Fruit fly (Drosophila melanogaster) whole organism, embryonic: ENCODE results near the gene CG4452.

Experiments
- ATbp ChIP-seq: fragments of 200-800 bp; sonication (Bioruptor generic); optimal IDR thresholded peaks from 2 replicates; lab custom pipeline; 2017; ENCODE audit warnings: missing biosample characterization, mild to moderate bottlenecking, missing genetic modification characterization, missing genetic modification reagents
- Atf6 ChIP-seq: fragments of 200-800 bp; sonication (Bioruptor generic); IDR thresholded peaks from 2 replicates; pipeline ENCODE4 v1.3.6; 2022; ENCODE audit warnings: missing biosample characterization, missing genetic modification characterization
- CG10321 ChIP-seq: fragments of 200-800 bp; sonication (Bioruptor generic); IDR thresholded peaks from 2 replicates; pipeline ENCODE4 v1.3.6; 2022; ENCODE audit warnings: missing biosample characterization, missing genetic modification characterization
- CG10543 ChIP-seq: fragments of 200-800 bp; sonication (Bioruptor generic); optimal IDR thresholded peaks from 3 replicates; lab custom pipeline; 2017; ENCODE audit warnings: missing biosample characterization, mild to moderate bottlenecking, missing genetic modification characterization, moderate library complexity
- CG10979 ChIP-seq: fragments of 200-800 bp; sonication (Bioruptor generic); optimal IDR thresholded peaks from 2 replicates; lab custom pipeline; 2018; ENCODE audit warnings: missing biosample characterization, mild to moderate bottlenecking, missing genetic modification characterization, moderate library complexity
- CG11398 ChIP-seq: fragments of 200-800 bp; sonication (Bioruptor generic); optimal IDR thresholded peaks from 2 replicates; lab custom pipeline; 2016; ENCODE audit warnings: missing biosample characterization, missing genetic modification characterization
- CG12769 ChIP-seq: fragments of 200-800 bp; sonication (Bioruptor generic); optimal IDR thresholded peaks from 2 replicates; lab custom pipeline; 2019; ENCODE audit warnings: missing biosample characterization, mild to moderate bottlenecking, missing genetic modification characterization, moderate library complexity
- CG13775 ChIP-seq: fragments of 200-800 bp; sonication (Bioruptor generic); optimal IDR thresholded peaks from 3 replicates; lab custom pipeline; 2017; ENCODE audit warnings: missing biosample characterization, mild to moderate bottlenecking, missing genetic modification characterization
- CG16815 ChIP-seq: fragments of 200-800 bp; sonication (Bioruptor generic); optimal IDR thresholded peaks from 3 replicates; lab custom pipeline; 2017; ENCODE audit warnings: missing biosample characterization, mild to moderate bottlenecking, missing genetic modification characterization
- CG16863 ChIP-seq: fragments of 200-800 bp; sonication (Bioruptor generic); optimal IDR thresholded peaks from 3 replicates; lab custom pipeline; 2016; ENCODE audit warnings: missing biosample characterization, missing genetic modification characterization
- CG2120 ChIP-seq: fragments of 200-800 bp; sonication (Bioruptor generic); optimal IDR thresholded peaks from 3 replicates; lab custom pipeline; 2016; ENCODE audit warnings: missing biosample characterization, missing genetic modification characterization
- CG34224 ChIP-seq: fragments of 200-800 bp; sonication (Bioruptor generic); IDR thresholded peaks from 3 replicates; pipeline ENCODE4 v1.3.6; 2022; ENCODE audit warnings: missing biosample characterization, missing genetic modification characterization; ENCODE audit not compliant: partially characterized antibody
- CG43689 ChIP-seq: fragments of 200-800 bp; sonication (Bioruptor generic); IDR thresholded peaks from 2 replicates; pipeline ENCODE4 v1.3.6; 2022; ENCODE audit warnings: missing biosample characterization, missing genetic modification characterization
- CG6689 ChIP-seq: fragments of 200-800 bp; sonication (Bioruptor generic); IDR thresholded peaks from 2 replicates; pipeline ENCODE4 v1.3.6; 2022; ENCODE audit warnings: missing biosample characterization, missing genetic modification characterization
- CG8290 ChIP-seq, 3 experiments: fragments of 200-800 bp; sonication (Bioruptor generic); optimal IDR thresholded peaks; 2 replicates each; lab custom pipeline; 2016 to 2019; ENCODE audit warnings: missing biosample characterization in 3 of 3, missing genetic modification characterization in 3 of 3, mild to moderate bottlenecking in 2 of 3, moderate library complexity in 1 of 3
- CG9817 ChIP-seq: fragments of 200-800 bp; sonication (Bioruptor generic); optimal IDR thresholded peaks from 2 replicates; lab custom pipeline; 2018; ENCODE audit warnings: missing biosample characterization, mild to moderate bottlenecking, missing genetic modification characterization, moderate library complexity
- CG9932 ChIP-seq: fragments of 200-800 bp; sonication (Bioruptor generic); IDR thresholded peaks from 2 replicates; pipeline ENCODE4 v1.3.6; 2022; ENCODE audit warnings: missing biosample characterization, missing genetic modification characterization
- Chrac-16 ChIP-seq: fragments of 200-800 bp; sonication (Bioruptor generic); optimal IDR thresholded peaks from 3 replicates; lab custom pipeline; 2016; ENCODE audit warnings: missing biosample characterization, missing genetic modification characterization
- CoRest ChIP-seq: fragments of 200-800 bp; sonication (Bioruptor generic); optimal IDR thresholded peaks from 3 replicates; lab custom pipeline; 2018; ENCODE audit warnings: missing biosample characterization, mild to moderate bottlenecking, missing genetic modification characterization, moderate library complexity
- Drgx ChIP-seq: fragments of 200-800 bp; sonication (Bioruptor generic); IDR thresholded peaks from 2 replicates; pipeline ENCODE4 v1.3.6; 2022; ENCODE audit warnings: missing biosample characterization, missing genetic modification characterization
- Eip74EF ChIP-seq, 2 experiments: fragments of 200-800 bp in 1 of 2; fragments of >200 bp in 1 of 2; sonication (Bioruptor generic) in 1 of 2; optimal IDR thresholded peaks; 2 replicates each; lab custom pipeline; 2017 to 2019; ENCODE audit warnings: missing biosample characterization in 2 of 2, missing genetic modification characterization in 2 of 2, mild to moderate bottlenecking in 1 of 2, moderate library complexity in 1 of 2
- Ets97D ChIP-seq: fragments of 200-800 bp; sonication (Bioruptor generic); optimal IDR thresholded peaks from 3 replicates; lab custom pipeline; 2016; ENCODE audit warnings: missing biosample characterization, missing genetic modification characterization
- HHEX ChIP-seq: fragments of 200-800 bp; sonication (Bioruptor generic); optimal IDR thresholded peaks from 3 replicates; lab custom pipeline; 2017; ENCODE audit warnings: missing biosample characterization, mild to moderate bottlenecking, missing genetic modification characterization, missing genetic modification reagents
- HLH3B ChIP-seq: fragments of 200-800 bp; sonication (Bioruptor generic); IDR thresholded peaks from 2 replicates; pipeline ENCODE4 v1.3.6; 2022; ENCODE audit warnings: missing biosample characterization, missing genetic modification characterization
- Hey ChIP-seq: fragments of 200-800 bp; sonication (Bioruptor generic); optimal IDR thresholded peaks from 3 replicates; lab custom pipeline; 2018; ENCODE audit warnings: missing biosample characterization, mild to moderate bottlenecking, missing genetic modification characterization
- Optix ChIP-seq: fragments of 200-800 bp; sonication (Bioruptor generic); IDR thresholded peaks from 3 replicates; pipeline ENCODE4 v1.3.6; 2022; ENCODE audit warnings: missing biosample characterization, missing genetic modification characterization
- Ravus ChIP-seq: fragments of 200-800 bp; sonication (Bioruptor generic); IDR thresholded peaks from 2 replicates; pipeline ENCODE4 v1.3.6; 2022; ENCODE audit warnings: missing biosample characterization, missing genetic modification characterization
- Spps ChIP-seq: fragments of 200-800 bp; sonication (Bioruptor generic); optimal IDR thresholded peaks from 2 replicates; lab custom pipeline; 2018; ENCODE audit warnings: missing biosample characterization, mild to moderate bottlenecking, missing genetic modification characterization
- Xbp1 ChIP-seq: fragments of 200-800 bp; sonication (Bioruptor generic); optimal IDR thresholded peaks from 3 replicates; lab custom pipeline; 2016; ENCODE audit warnings: missing biosample characterization, mild to moderate bottlenecking, missing genetic modification characterization
- bigmax ChIP-seq: fragments of 200-800 bp; sonication (Bioruptor generic); optimal IDR thresholded peaks from 2 replicates; lab custom pipeline; 2018; ENCODE audit warnings: missing biosample characterization, mild to moderate bottlenecking, missing genetic modification characterization
- cas ChIP-seq: fragments of 200-800 bp; sonication (Bioruptor generic); IDR thresholded peaks from 2 replicates; pipeline ENCODE4 v1.3.6; 2022; ENCODE audit warnings: missing biosample characterization, missing genetic modification characterization
- crp ChIP-seq, 2 experiments: fragments of 200-800 bp; sonication (Bioruptor generic); optimal IDR thresholded peaks; 2 replicates in 1 of 2; 3 replicates in 1 of 2; lab custom pipeline; 2017; ENCODE audit warnings: missing biosample characterization in 2 of 2, missing genetic modification characterization in 2 of 2, mild to moderate bottlenecking in 1 of 2, moderate library complexity in 1 of 2
- ems ChIP-seq: fragments of 200-800 bp; sonication (Bioruptor generic); optimal IDR thresholded peaks from 3 replicates; lab custom pipeline; 2016; ENCODE audit warnings: missing biosample characterization, missing genetic modification characterization
- en ChIP-seq: fragments of 200-800 bp; sonication (Bioruptor generic); optimal IDR thresholded peaks from 2 replicates; lab custom pipeline; 2016; ENCODE audit warnings: missing biosample characterization, missing genetic modification characterization
- gsb ChIP-seq: fragments of 200-800 bp; sonication (Bioruptor generic); IDR thresholded peaks from 2 replicates; pipeline ENCODE4 v1.3.6; 2022; ENCODE audit warnings: missing biosample characterization, missing genetic modification characterization
- her ChIP-seq: fragments of 200-800 bp; sonication (Bioruptor generic); optimal IDR thresholded peaks from 2 replicates; lab custom pipeline; 2016; ENCODE audit warnings: missing biosample characterization, missing genetic modification characterization
- jigr1 ChIP-seq: fragments of 200-800 bp; sonication (Bioruptor generic); IDR thresholded peaks from 3 replicates; pipeline ENCODE4 v1.3.6; 2022; ENCODE audit warnings: missing biosample characterization, missing genetic modification characterization
- kay ChIP-seq: fragments of 200-800 bp; sonication (Bioruptor generic); optimal IDR thresholded peaks from 2 replicates; lab custom pipeline; 2016; ENCODE audit warnings: missing biosample characterization, missing genetic modification characterization
- ken ChIP-seq: fragments of 200-800 bp; sonication (Bioruptor generic); IDR thresholded peaks from 3 replicates; pipeline ENCODE4 v1.3.6; 2022; ENCODE audit warnings: missing biosample characterization, missing genetic modification characterization
- lab ChIP-seq: fragments of 200-800 bp; sonication (Bioruptor generic); optimal IDR thresholded peaks from 3 replicates; lab custom pipeline; 2017; ENCODE audit warnings: missing biosample characterization, missing genetic modification characterization, mild to moderate bottlenecking, moderate library complexity, missing genetic modification reagents
- lilli ChIP-seq: fragments of 200-800 bp; sonication (Bioruptor generic); optimal IDR thresholded peaks from 3 replicates; lab custom pipeline; 2016; ENCODE audit warnings: missing biosample characterization, missing genetic modification characterization
- luna ChIP-seq: fragments of 200-800 bp; sonication (Bioruptor generic); optimal IDR thresholded peaks from 2 replicates; lab custom pipeline; 2016; ENCODE audit warnings: missing biosample characterization, missing genetic modification characterization
- pum ChIP-seq: fragments of 200-800 bp; sonication (Bioruptor generic); optimal IDR thresholded peaks from 2 replicates; lab custom pipeline; 2016; ENCODE audit warnings: missing biosample characterization, missing genetic modification characterization
- row ChIP-seq: fragments of 200-800 bp; sonication (Bioruptor generic); IDR thresholded peaks from 3 replicates; pipeline ENCODE4 v1.3.6; 2022; ENCODE audit warnings: missing biosample characterization, missing genetic modification characterization
- salm ChIP-seq: fragments of 200-800 bp; sonication (Bioruptor generic); optimal IDR thresholded peaks from 2 replicates; lab custom pipeline; 2018; ENCODE audit warnings: missing biosample characterization, mild to moderate bottlenecking, missing genetic modification characterization
- schlank ChIP-seq: fragments of 200-800 bp; sonication (Bioruptor generic); optimal IDR thresholded peaks from 2 replicates; lab custom pipeline; 2018; ENCODE audit warnings: missing biosample characterization, mild to moderate bottlenecking, missing genetic modification characterization
- seq ChIP-seq: fragments of 200-800 bp; sonication (Bioruptor generic); IDR thresholded peaks from 2 replicates; pipeline ENCODE4 v1.3.6; 2022; ENCODE audit warnings: missing biosample characterization, missing genetic modification characterization
- sna ChIP-seq: fragments of 200-800 bp; sonication (Bioruptor generic); IDR thresholded peaks from 2 replicates; pipeline ENCODE4 v1.3.6; 2022; ENCODE audit warnings: missing biosample characterization, missing genetic modification characterization; ENCODE audit not compliant: partially characterized antibody
- sr ChIP-seq: fragments of 200-800 bp; sonication (Bioruptor generic); IDR thresholded peaks from 3 replicates; pipeline ENCODE4 v1.3.6; 2022; ENCODE audit warnings: missing biosample characterization, missing genetic modification characterization
- ttk ChIP-seq: fragments of 200-800 bp; sonication (Bioruptor generic); IDR thresholded peaks from 2 replicates; pipeline ENCODE4 v2.1.2; 2022; ENCODE audit warnings: missing biosample characterization, missing genetic modification characterization
- zen2 ChIP-seq: fragments of 200-800 bp; sonication (Bioruptor generic); IDR thresholded peaks from 3 replicates; pipeline ENCODE4 v1.3.6; 2022; ENCODE audit warnings: missing biosample characterization, missing genetic modification characterization; ENCODE audit not compliant: partially characterized antibody

Gene CG4452

DNA sequence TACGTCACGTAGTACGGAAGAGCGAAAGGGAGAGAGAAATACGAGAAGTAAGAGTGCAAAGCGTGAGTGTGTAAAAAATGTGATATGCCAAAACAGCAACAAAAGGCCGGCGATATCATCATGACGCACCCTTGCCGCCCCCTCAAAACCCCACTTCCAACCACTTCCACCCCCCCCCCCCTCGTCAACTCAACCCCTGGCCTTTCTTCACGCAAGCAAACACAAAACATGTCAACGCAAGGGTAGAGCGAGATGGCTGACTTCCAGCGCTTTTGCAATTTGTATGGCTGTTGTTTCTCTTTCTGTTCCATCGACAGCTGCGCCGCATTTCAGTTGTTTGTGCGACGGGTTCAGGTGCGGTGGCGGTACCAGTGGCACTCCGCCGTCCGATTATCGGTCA lies 31.5 kb upstream of the CG4452 start (continued):
- TF ChIP-seq sna (GFP tag; lab: Robert Waterston, UW), result no peak
- no peak for TF ChIP-seq CG43689 (GFP tag; lab: Robert Waterston, UW)
- no peak for TF ChIP-seq CG16815
- TF ChIP-seq Optix, result no peak
- TF ChIP-seq row (GFP tag; lab: Robert Waterston, UW), result no peak
- no peak for TF ChIP-seq Chrac-16 (GFP tag; lab: Kevin White, UChicago)
- no peak for TF ChIP-seq seq (GFP tag; lab: Robert Waterston, UW)
- no peak for TF ChIP-seq pum (GFP tag; lab: Kevin White, UChicago)
- TF ChIP-seq CG34224 (GFP tag; lab: Robert Waterston, UW), result peak; percentile 12; the same call in 1 of the 3 replicates
- no peak for TF ChIP-seq CoRest (tag; lab: Kevin White, UChicago)
- TF ChIP-seq HLH3B (GFP tag; lab: Robert Waterston, UW), result 0 out of 2 replicates have a peak, but pooled peaks have one; percentile 37
- no peak for TF ChIP-seq Hey (tag; lab: Kevin White, UChicago)
- peak; percentile 62; the same call in 2 of the 3 replicates for TF ChIP-seq sr (GFP tag; lab: Robert Waterston, UW)
- TF ChIP-seq lab (GFP tag; lab: Kevin White, UChicago), result peak; percentile 64
- TF ChIP-seq ATbp (GFP tag; lab: Kevin White, UChicago), result no peak
- no peak for TF ChIP-seq CG8290 (GFP tag; optimal IDR thresholded peaks at IDR 0.05; lab: Kevin White, UChicago)
- peak in 1 of 2 experiments; percentile 23 for TF ChIP-seq CG8290 (tag; optimal IDR thresholded peaks at IDR 0.05; lab: Kevin White, UChicago)
- peak; percentile 34; the same call in 1 of the 2 replicates for TF ChIP-seq Atf6
- TF ChIP-seq CG13775 (GFP tag; lab: Kevin White, UChicago), result no peak
- TF ChIP-seq luna (GFP tag; lab: Kevin White, UChicago), result no peak
- no peak for TF ChIP-seq en (GFP tag; lab: Kevin White, UChicago)
- no peak for TF ChIP-seq HHEX (GFP tag; lab: Kevin White, UChicago)
- no peak for TF ChIP-seq CG10979 (tag; lab: Kevin White, UChicago)
- no peak for TF ChIP-seq Ets97D
- peak; percentile 69 for TF ChIP-seq kay
- no peak for TF ChIP-seq CG11398 (GFP tag; lab: Kevin White, UChicago)
- no peak for TF ChIP-seq CG9817 (tag; lab: Kevin White, UChicago)
- no peak for TF ChIP-seq gsb (GFP tag; lab: Robert Waterston, UW)
- TF ChIP-seq CG10321 (GFP tag; lab: Robert Waterston, UW), result peak; percentile 44
- TF ChIP-seq zen2 (GFP tag; lab: Robert Waterston, UW), result no peak
- TF ChIP-seq lilli (GFP tag; lab: Kevin White, UChicago), result no peak
- TF ChIP-seq Eip74EF (GFP tag; optimal IDR thresholded peaks at IDR 0.05; lab: Kevin White, UChicago), result peak in 1 of 2 experiments; percentile 50
- no peak for TF ChIP-seq CG2120 (GFP tag; lab: Kevin White, UChicago)
- peak; percentile 68 for TF ChIP-seq CG12769 (tag; lab: Kevin White, UChicago)
- no peak for TF ChIP-seq cas (GFP tag; lab: Robert Waterston, UW)
- TF ChIP-seq CG6689 (GFP tag; lab: Robert Waterston, UW), result no peak
- TF ChIP-seq CG16863 (GFP tag; lab: Kevin White, UChicago), result no peak
- TF ChIP-seq bigmax (GFP tag; lab: Kevin White, UChicago), result no peak
- TF ChIP-seq ken (GFP tag; lab: Robert Waterston, UW), result no peak
- peak; percentile 72 for TF ChIP-seq ttk (GFP tag; lab: Robert Waterston, UW)
- no peak for TF ChIP-seq Xbp1 (GFP tag; lab: Kevin White, UChicago)
- TF ChIP-seq CG9932, result peak; percentile 31; the same call in 1 of the 2 replicates
- TF ChIP-seq schlank (tag; lab: Kevin White, UChicago), result no peak
- TF ChIP-seq Spps, result no peak
- no peak for TF ChIP-seq salm
- no peak for TF ChIP-seq ems (GFP tag; lab: Kevin White, UChicago)
- TF ChIP-seq CG10543 (GFP tag; lab: Kevin White, UChicago), result peak; percentile 24
- peak; percentile 60; the same call in 1 of the 2 replicates for TF ChIP-seq Drgx
- TF ChIP-seq her (GFP tag; lab: Kevin White, UChicago), result no peak
- TF ChIP-seq jigr1 (GFP tag; lab: Robert Waterston, UW), result no peak
- TF ChIP-seq Ravus (GFP tag; lab: Robert Waterston, UW), result no peak
- TF ChIP-seq crp (GFP tag; optimal IDR thresholded peaks at IDR 0.05; lab: Kevin White, UChicago), result no peak
